Worm (Caenorhabditis elegans): ENCODE results near the gene F39G3.4.

ce11 chrV:4692382-4693281 is 31.9 kb upstream of the F39G3.4 start, which contains the start of gene cpg-8:
- no peak for TF ChIP-seq akir-1 (GFP tag; optimal IDR thresholded peaks at IDR 0.05)
- TF ChIP-seq snpc-1.3 (tag; optimal IDR thresholded peaks at IDR 0.05; ENCODE audit: insufficient read depth) = no peak
- TF ChIP-seq F55B11.4 (tag; optimal IDR thresholded peaks at IDR 0.05; ENCODE audit: borderline replicate concordance, insufficient read depth) = no peak
- no peak for TF ChIP-seq Y56A3A.18 (GFP tag; IDR thresholded peaks at IDR 0.05)
- 0 out of 2 replicates have a peak, but pooled peaks have one; percentile 6 for TF ChIP-seq hmg-1.2 (GFP tag; IDR thresholded peaks at IDR 0.05)
- no peak for TF ChIP-seq F52B5.7 (tag; optimal IDR thresholded peaks at IDR 0.05)
- TF ChIP-seq athp-1 (tag; optimal IDR thresholded peaks at IDR 0.05) = no peak
- TF ChIP-seq Y53G8AR.9 (GFP tag; conservative IDR thresholded peaks at IDR 0.05) = no peak

All from whole organism, young adult.